Worm (Caenorhabditis elegans): ENCODE results near the gene C10A4.4.

DNA sequence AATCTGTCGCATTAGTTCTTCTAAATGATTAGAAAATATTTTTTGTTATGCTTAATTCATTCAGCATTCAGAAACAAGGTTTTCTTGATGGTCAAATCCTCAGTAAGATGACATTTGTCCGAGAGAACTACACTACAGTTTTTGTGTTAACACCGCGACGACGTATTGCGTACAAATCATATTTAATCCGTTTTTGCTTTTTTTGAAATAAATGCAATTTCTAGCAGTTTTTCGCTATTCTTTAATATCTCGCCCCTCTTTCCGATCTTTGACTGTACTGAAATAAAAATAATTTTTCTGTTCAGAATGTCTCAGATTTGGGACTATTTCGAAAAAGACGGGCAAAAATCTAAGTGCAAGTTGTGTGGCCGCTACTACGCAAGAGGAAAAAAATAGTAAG lies 15.2 kb downstream of the C10A4.4 start, which contains the start of gene C10A4.1:
- TF ChIP-seq snpc-4 (tag; optimal IDR thresholded peaks at IDR 0.05) (no peak), nhr-76 (tag; optimal IDR thresholded peaks at IDR 0.05) (no peak), nhr-237 (tag; optimal IDR thresholded peaks at IDR 0.05) (no peak), lsy-2 (tag; optimal IDR thresholded peaks at IDR 0.05) (no peak), dmd-9 (GFP tag; IDR thresholded peaks at IDR 0.05) (no peak), ceh-28 (tag; optimal IDR thresholded peaks at IDR 0.05) (no peak), madf-5 (GFP tag; IDR thresholded peaks at IDR 0.05) (no peak)

Measured in whole organism, L4 larva.